Fruit fly (Drosophila melanogaster) whole organism, adult: ENCODE measurements around the gene Vps60.

ENCODE experiments used
- CG11617 ChIP-seq: fragments of 200-800 bp; sonication (Bioruptor generic); optimal IDR thresholded peaks from 2 replicates; lab custom pipeline; 2017; ENCODE audit warnings: mild to moderate bottlenecking, missing biosample characterization, missing genetic modification reagents, missing genetic modification characterization
- CG12768 ChIP-seq: fragments of 200-800 bp; sonication (Bioruptor generic); optimal IDR thresholded peaks from 2 replicates; lab custom pipeline; 2017; ENCODE audit warnings: missing biosample characterization, missing genetic modification characterization, mild to moderate bottlenecking, moderate library complexity, missing genetic modification reagents
- CG14711 ChIP-seq: fragments of 200-800 bp; sonication (Bioruptor generic); optimal IDR thresholded peaks from 2 replicates; lab custom pipeline; 2018; ENCODE audit warnings: missing biosample characterization, mild to moderate bottlenecking, missing genetic modification characterization, moderate library complexity
- CG1620 ChIP-seq: fragments of 200-800 bp; sonication (Bioruptor generic); optimal IDR thresholded peaks from 2 replicates; lab custom pipeline; 2016; ENCODE audit warnings: missing biosample characterization, missing genetic modification characterization
- CG33017 ChIP-seq: fragments of 200-800 bp; sonication (Bioruptor generic); optimal IDR thresholded peaks from 2 replicates; lab custom pipeline; 2018; ENCODE audit warnings: missing biosample characterization, mild to moderate bottlenecking, missing genetic modification characterization, moderate library complexity
- CG5204 ChIP-seq: fragments of 200-800 bp; sonication (Bioruptor generic); optimal IDR thresholded peaks from 2 replicates; lab custom pipeline; 2016; ENCODE audit warnings: missing biosample characterization, missing genetic modification characterization
- CG7045 ChIP-seq: fragments of 200-800 bp; sonication (Bioruptor generic); optimal IDR thresholded peaks from 2 replicates; lab custom pipeline; 2017; ENCODE audit warnings: missing biosample characterization, mild to moderate bottlenecking, missing genetic modification characterization
- CG7101 ChIP-seq: fragments of 200-800 bp; sonication (Bioruptor generic); optimal IDR thresholded peaks from 2 replicates; lab custom pipeline; 2018; ENCODE audit warnings: missing biosample characterization, mild to moderate bottlenecking, missing genetic modification characterization, moderate library complexity
- Clk ChIP-seq: fragments of 200-800 bp; sonication (Bioruptor generic); optimal IDR thresholded peaks from 2 replicates; lab custom pipeline; 2017; ENCODE audit warnings: missing biosample characterization, missing genetic modification characterization
- Crg-1 ChIP-seq: fragments of 200-800 bp; sonication (Bioruptor generic); optimal IDR thresholded peaks from 2 replicates; lab custom pipeline; 2016; ENCODE audit warnings: missing biosample characterization, missing genetic modification characterization
- Hr96 ChIP-seq: fragments of 200-800 bp; sonication (Bioruptor generic); optimal IDR thresholded peaks from 2 replicates; lab custom pipeline; 2016; ENCODE audit warnings: missing biosample characterization, missing genetic modification characterization
- Mnt ChIP-seq: fragments of 200-800 bp; sonication (Bioruptor generic); optimal IDR thresholded peaks from 2 replicates; lab custom pipeline; 2016; ENCODE audit warnings: missing biosample characterization, mild to moderate bottlenecking, missing genetic modification characterization
- bab1 ChIP-seq: fragments of 200-800 bp; sonication (Bioruptor generic); optimal IDR thresholded peaks from 3 replicates; lab custom pipeline; 2019; ENCODE audit warnings: missing biosample characterization, mild to moderate bottlenecking, missing genetic modification characterization, moderate library complexity
- cic ChIP-seq: fragments of 200-800 bp; sonication (Bioruptor generic); optimal IDR thresholded peaks from 2 replicates; lab custom pipeline; 2017; ENCODE audit warnings: missing biosample characterization, mild to moderate bottlenecking, missing genetic modification characterization, moderate library complexity
- cnc ChIP-seq, 2 experiments: fragments of >200 bp; optimal IDR thresholded peaks; 2 replicates each; lab custom pipeline; 2017
- kay ChIP-seq: fragments of 200-800 bp; sonication (Bioruptor generic); peaks from one replicate; lab custom pipeline; 2016; ENCODE audit warnings: missing biosample characterization, missing genetic modification characterization, borderline replicate concordance
- ovo ChIP-seq: fragments of 200-800 bp; sonication (Bioruptor generic); optimal IDR thresholded peaks from 2 replicates; lab custom pipeline; 2016; ENCODE audit warnings: missing biosample characterization, missing genetic modification characterization
- pad ChIP-seq: fragments of 200-800 bp; sonication (Bioruptor generic); optimal IDR thresholded peaks from 3 replicates; lab custom pipeline; 2017; ENCODE audit warnings: missing biosample characterization, missing genetic modification characterization, mild to moderate bottlenecking, moderate library complexity, missing genetic modification reagents
- tj ChIP-seq: fragments of 200-800 bp; sonication (Bioruptor generic); optimal IDR thresholded peaks from 3 replicates; lab custom pipeline; 2017; ENCODE audit warnings: missing biosample characterization, mild to moderate bottlenecking, missing genetic modification characterization, moderate library complexity
- toe ChIP-seq: fragments of 200-800 bp; sonication (Bioruptor generic); optimal IDR thresholded peaks from 2 replicates; lab custom pipeline; 2016; ENCODE audit warnings: missing biosample characterization, missing genetic modification characterization

Gene Vps60

DNA sequence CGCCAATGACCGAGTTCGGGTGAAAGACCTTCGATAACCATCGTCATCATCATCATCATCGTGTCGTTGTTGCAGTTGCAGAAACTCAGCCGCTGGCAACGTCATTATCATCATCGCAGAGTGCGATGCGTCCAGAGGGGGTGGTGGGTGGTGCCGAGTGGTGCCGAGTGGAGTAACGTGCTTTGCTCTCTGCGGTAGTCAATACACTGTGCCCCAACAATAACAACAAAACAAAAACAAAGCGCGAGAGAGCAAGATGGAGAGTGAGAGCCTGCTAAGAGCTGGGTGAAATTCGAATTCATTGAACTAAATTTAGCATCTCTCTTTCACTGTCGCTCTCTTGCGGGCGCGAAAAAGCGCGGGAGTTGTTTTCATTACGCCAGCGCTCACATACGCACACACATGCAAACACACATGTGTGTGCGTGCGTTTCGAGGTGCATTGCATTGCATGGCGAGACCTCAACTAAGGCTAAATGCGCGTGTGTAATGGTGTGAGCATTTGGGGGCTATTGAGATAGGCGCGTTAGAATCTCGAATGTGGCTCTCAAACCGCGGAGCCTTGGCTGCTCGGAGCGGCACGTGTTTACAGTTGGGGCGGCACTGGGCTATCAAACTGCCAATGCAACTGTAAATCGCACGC is 9.4 kb downstream of the Vps60 start:
- peak; percentile 75 for TF ChIP-seq ovo
- peak; percentile 33 for TF ChIP-seq CG7045
- no peak for TF ChIP-seq kay
- TF ChIP-seq CG1620: no peak
- TF ChIP-seq pad (GFP tag; lab: Kevin White, UChicago): peak; percentile 30
- TF ChIP-seq CG12768 (GFP tag; lab: Kevin White, UChicago): peak; percentile 84
- TF ChIP-seq Crg-1 (GFP tag; lab: Kevin White, UChicago): peak; percentile 7
- peak; percentile 27 for TF ChIP-seq tj
- peak; percentile 49 for TF ChIP-seq CG33017 (tag; lab: Kevin White, UChicago)
- no peak for TF ChIP-seq cnc (optimal IDR thresholded peaks at IDR 0.05; lab: Kevin White, UChicago)
- no peak for TF ChIP-seq CG5204 (GFP tag; lab: Kevin White, UChicago)
- TF ChIP-seq CG11617 (GFP tag; lab: Kevin White, UChicago): no peak
- TF ChIP-seq cic (GFP tag; lab: Kevin White, UChicago): peak; percentile 88
- peak; percentile 53 for TF ChIP-seq Clk
- no peak for TF ChIP-seq toe
- peak; percentile 29 for TF ChIP-seq CG7101 (tag; lab: Kevin White, UChicago)
- TF ChIP-seq bab1 (GFP tag; lab: Kevin White, UChicago): peak; percentile 8
- TF ChIP-seq Mnt: peak; percentile 97
- TF ChIP-seq CG14711 (tag; lab: Kevin White, UChicago): no peak
- TF ChIP-seq Hr96 (GFP tag; lab: Kevin White, UChicago): no peak

DNA sequence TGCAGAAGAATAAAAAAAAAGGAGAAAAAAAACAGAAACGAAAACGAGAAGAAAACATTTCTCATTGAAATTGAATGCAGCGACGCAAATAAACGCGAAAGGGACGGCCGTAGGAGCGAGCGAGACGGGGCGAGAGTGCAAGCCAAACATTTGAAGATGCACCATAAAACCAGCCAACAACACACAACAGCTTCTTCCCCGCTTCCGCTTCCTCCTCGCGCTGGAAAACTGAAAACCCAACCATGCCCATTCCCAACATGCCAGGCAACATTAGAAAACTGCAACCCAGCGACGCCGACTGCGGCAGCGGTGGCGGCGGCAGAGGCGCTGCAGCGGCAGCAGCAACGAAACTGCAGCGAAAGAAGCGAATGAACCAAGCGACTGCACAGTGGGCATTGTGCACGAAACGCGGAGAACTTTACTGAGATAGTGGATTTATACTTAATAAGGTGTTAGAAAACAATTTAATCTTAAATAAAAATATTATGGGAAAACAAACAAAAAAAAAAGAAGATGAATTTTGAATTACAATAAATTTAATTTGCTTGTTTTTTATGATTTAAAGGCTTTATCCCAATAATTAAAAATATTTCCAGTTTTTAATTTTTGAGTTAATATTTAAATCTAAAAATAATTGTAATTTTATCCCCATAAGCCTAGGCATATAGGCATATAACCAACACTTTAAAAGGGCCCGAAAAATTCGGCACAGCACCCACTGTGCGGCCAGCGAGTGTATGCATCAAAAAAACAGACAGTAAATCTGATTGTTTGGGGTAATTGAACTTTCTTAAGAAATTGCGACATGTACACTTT is 10.3 kb downstream of the Vps60 start:
- TF ChIP-seq bab1 (GFP tag; lab: Kevin White, UChicago): peak; percentile 27
- no peak for TF ChIP-seq CG7101 (tag; lab: Kevin White, UChicago)
- peak; percentile 49 for TF ChIP-seq kay
- TF ChIP-seq Clk: no peak
- TF ChIP-seq CG11617 (GFP tag; lab: Kevin White, UChicago): no peak
- no peak for TF ChIP-seq CG5204 (GFP tag; lab: Kevin White, UChicago)
- no peak for TF ChIP-seq cic (GFP tag; lab: Kevin White, UChicago)
- no peak for TF ChIP-seq Crg-1 (GFP tag; lab: Kevin White, UChicago)
- TF ChIP-seq CG14711 (tag; lab: Kevin White, UChicago): peak; percentile 53
- no peak for TF ChIP-seq Hr96 (GFP tag; lab: Kevin White, UChicago)
- no peak for TF ChIP-seq toe
- no peak for TF ChIP-seq cnc (optimal IDR thresholded peaks at IDR 0.05; lab: Kevin White, UChicago)
- peak; percentile 2 for TF ChIP-seq CG1620
- no peak for TF ChIP-seq CG7045
- no peak for TF ChIP-seq CG12768 (GFP tag; lab: Kevin White, UChicago)
- no peak for TF ChIP-seq CG33017 (tag; lab: Kevin White, UChicago)
- TF ChIP-seq tj: no peak
- peak; percentile 27 for TF ChIP-seq pad (GFP tag; lab: Kevin White, UChicago)
- TF ChIP-seq Mnt: no peak

DNA sequence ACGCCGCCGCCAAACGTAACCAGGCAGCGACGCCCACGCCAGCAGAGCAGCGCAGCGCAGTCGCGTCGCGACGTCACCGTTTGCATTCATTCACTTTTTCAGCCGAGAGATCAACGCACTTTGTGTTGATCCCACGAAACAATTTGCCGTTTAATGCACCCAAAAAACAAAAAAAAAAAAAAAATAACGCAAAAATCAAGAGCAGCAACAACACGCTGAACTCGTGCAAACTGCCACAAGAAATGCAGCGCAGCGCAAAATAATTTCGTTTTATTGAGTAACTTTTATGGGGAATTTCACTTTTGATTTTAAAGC is 12.4 kb downstream of the Vps60 start:
- TF ChIP-seq tj: peak; percentile 66
- no peak for TF ChIP-seq Crg-1 (GFP tag; lab: Kevin White, UChicago)
- no peak for TF ChIP-seq Mnt
- no peak for TF ChIP-seq CG7101 (tag; lab: Kevin White, UChicago)
- no peak for TF ChIP-seq Clk

DNA sequence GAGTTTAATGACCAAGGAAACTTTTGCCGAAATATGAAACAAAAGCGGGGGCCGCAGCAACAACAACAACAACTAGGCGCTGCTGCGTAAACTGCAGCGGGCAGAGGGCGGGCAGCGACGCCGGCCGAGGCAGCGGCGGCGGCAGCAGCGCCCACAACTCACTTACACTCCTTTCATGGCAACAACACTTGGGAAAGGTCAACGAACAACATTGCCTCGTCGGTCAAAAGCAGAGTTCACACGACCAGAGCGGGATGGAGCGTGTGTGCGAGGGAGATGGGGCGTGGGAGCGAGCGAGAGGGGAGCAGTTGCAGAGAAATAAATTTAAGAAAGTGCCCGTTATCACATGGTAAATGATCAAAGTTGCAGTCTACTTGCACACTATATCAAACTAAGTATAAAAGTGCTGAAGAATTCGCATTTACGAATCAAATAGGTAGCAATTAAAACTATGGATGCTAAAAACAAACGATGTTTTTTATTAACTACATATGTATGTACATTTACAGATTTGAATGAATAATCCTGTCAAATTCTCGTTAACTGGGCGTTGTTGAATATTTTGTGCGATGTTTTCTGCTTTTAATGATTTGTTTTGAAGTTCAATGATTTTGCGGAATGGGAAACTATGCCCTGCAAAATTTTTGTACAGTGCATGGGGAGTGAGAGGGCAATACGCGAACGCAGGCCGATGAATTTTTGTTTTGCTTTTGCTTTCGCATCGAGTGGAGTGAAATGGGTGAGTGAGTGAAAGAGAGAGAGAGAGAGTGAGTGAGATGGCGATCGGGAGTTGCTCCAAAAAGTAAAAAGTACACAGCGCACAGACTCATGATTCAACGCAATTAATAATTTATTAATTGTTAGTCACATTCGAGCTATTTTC is 13.0 kb downstream of the Vps60 start:
- TF ChIP-seq tj (peak; percentile 59), CG7045 (no peak), CG5204 (GFP tag; lab: Kevin White, UChicago) (no peak), toe (no peak), CG14711 (tag; lab: Kevin White, UChicago) (no peak), Hr96 (GFP tag; lab: Kevin White, UChicago) (no peak)

DNA sequence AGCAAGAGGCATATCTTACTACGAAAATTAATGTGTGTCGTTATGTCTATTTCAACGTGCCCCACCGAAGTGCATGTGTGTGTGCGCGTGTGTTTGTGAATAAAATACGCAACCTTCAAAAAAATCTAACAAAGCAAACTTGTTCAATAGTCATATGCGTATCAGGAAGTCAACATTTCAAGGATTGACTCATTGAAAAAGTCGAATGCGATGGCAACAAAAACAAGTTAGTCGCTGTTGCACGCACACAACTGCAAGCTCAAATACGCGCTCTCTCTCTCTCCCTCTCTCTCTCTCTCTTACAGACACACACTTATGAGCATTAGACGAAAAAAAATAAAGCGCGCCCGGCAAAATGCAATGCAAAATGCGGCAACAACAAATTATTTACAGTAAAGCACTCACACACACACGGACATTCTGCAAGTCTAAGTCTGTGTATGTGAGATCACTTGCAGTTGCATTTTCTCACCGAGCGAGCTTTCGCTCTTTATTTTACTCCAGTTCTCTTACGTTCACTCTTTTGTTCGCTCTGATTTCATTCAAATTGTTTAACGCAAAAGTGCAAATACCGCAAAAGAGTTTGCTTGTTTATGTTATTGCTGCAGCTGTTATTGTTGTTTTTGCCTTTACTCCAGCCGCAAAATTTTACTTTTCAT is 14.7 kb downstream of the Vps60 start:
- peak; percentile 29 for TF ChIP-seq CG33017 (tag; lab: Kevin White, UChicago)
- TF ChIP-seq ovo: peak; percentile 21
- TF ChIP-seq CG11617 (GFP tag; lab: Kevin White, UChicago): peak; percentile 25
- TF ChIP-seq CG7101 (tag; lab: Kevin White, UChicago): peak; percentile 32
- TF ChIP-seq tj: peak; percentile 80
- no peak for TF ChIP-seq CG1620
- TF ChIP-seq kay: peak; percentile 90
- peak; percentile 14 for TF ChIP-seq bab1 (GFP tag; lab: Kevin White, UChicago)
- TF ChIP-seq CG5204 (GFP tag; lab: Kevin White, UChicago): no peak
- TF ChIP-seq Mnt: peak; percentile 35
- TF ChIP-seq Clk: no peak
- TF ChIP-seq CG12768 (GFP tag; lab: Kevin White, UChicago): peak; percentile 58
- peak; percentile 79 for TF ChIP-seq cic (GFP tag; lab: Kevin White, UChicago)
